Worm (Caenorhabditis elegans) whole organism, L4 larva: Measurements from ENCODE around the gene kvs-2.

ENCODE experiments used
- F44E2.7 ChIP-seq: fragments of 200-800 bp; sonication (Bioruptor generic); IDR thresholded peaks from 2 replicates; pipeline ENCODE4 v2.1.2; 2022; ENCODE audit warnings: missing genetic modification characterization, missing compliant biosample characterization
- F49E8.2 ChIP-seq: sonication (generic microtip); optimal IDR thresholded peaks from 2 replicates; lab custom pipeline; 2016; ENCODE audit warnings: missing compliant biosample characterization, mild to moderate bottlenecking, missing genetic modification characterization, borderline replicate concordance
- arid-1 ChIP-seq: fragments of 200-800 bp; sonication (Bioruptor generic); conservative IDR thresholded peaks from 2 replicates; pipeline ENCODE4 v1.3.6; 2022; ENCODE audit warnings: missing genetic modification reagents, missing genetic modification characterization, missing compliant biosample characterization
- duxl-1 ChIP-seq: sonication (generic microtip); optimal IDR thresholded peaks from 2 replicates; lab custom pipeline; 2016; ENCODE audit warnings: mild to moderate bottlenecking, missing genetic modification characterization, moderate library complexity, missing compliant biosample characterization; ENCODE audit not compliant: poor library complexity
- fkh-10 ChIP-seq: fragments of 150-350 bp; optimal IDR thresholded peaks from 2 replicates; lab custom pipeline; 2014; ENCODE audit warnings: missing biosample characterization, missing genetic modification reagents, missing genetic modification characterization
- lin-38 ChIP-seq: fragments of 200-800 bp; sonication (Bioruptor generic); IDR thresholded peaks from 2 replicates; pipeline ENCODE4 v1.3.6; 2022; ENCODE audit warnings: missing genetic modification reagents, missing genetic modification characterization, missing compliant biosample characterization
- nhr-10 ChIP-seq: fragments of 150-350 bp; optimal IDR thresholded peaks from 2 replicates; lab custom pipeline; 2014; ENCODE audit warnings: missing biosample characterization, missing genetic modification characterization
- nhr-11 ChIP-seq: fragments of 150-350 bp; optimal IDR thresholded peaks from 2 replicates; lab custom pipeline; 2014; ENCODE audit warnings: missing biosample characterization, missing genetic modification characterization
- pha-4 ChIP-seq, 2 experiments: fragments of 150-350 bp in 1 of 2; fragments of 200-800 bp in 1 of 2; sonication (Bioruptor generic) in 1 of 2; IDR thresholded peaks in 1 of 2; optimal IDR thresholded peaks in 1 of 2; 2 replicates each; pipeline versions ENCODE4 v1.3.6 to Lab custom; 2014 to 2022; ENCODE audit warnings: missing genetic modification characterization in 2 of 2, missing genetic modification reagents in 2 of 2, missing biosample characterization in 1 of 2, missing compliant biosample characterization in 1 of 2
- snpc-4 ChIP-seq: fragments of 150-350 bp; optimal IDR thresholded peaks from 2 replicates; lab custom pipeline; 2014; ENCODE audit warnings: missing biosample characterization, missing genetic modification characterization
- ztf-7 ChIP-seq: fragments of 150-350 bp; optimal IDR thresholded peaks from 2 replicates; lab custom pipeline; 2014; ENCODE audit warnings: missing biosample characterization, missing genetic modification characterization

ce11 chrV:10632758-10633157 lies 3.1 kb upstream of the kvs-2 start, which contains the start of gene mab-23:
- TF ChIP-seq duxl-1 (tag; lab: Kevin White, UChicago) (no peak), pha-4 (GFP tag; IDR thresholded peaks at IDR 0.05; lab: Robert Waterston, UW) (no peak), pha-4 (tag; optimal IDR thresholded peaks at IDR 0.05; lab: Kevin White, UChicago) (no peak), arid-1 (GFP tag; lab: Robert Waterston, UW) (no peak), fkh-10 (GFP tag; lab: Kevin White, UChicago) (no peak), F49E8.2 (tag; lab: Kevin White, UChicago) (no peak), F44E2.7 (no peak), nhr-11 (tag; lab: Kevin White, UChicago) (no peak), nhr-10 (tag; lab: Kevin White, UChicago) (no peak), ztf-7 (tag; lab: Kevin White, UChicago) (no peak), lin-38 (no peak), snpc-4 (tag; lab: Kevin White, UChicago) (no peak)
